Fruit fly (Drosophila melanogaster) whole organism, embryonic: ENCODE data around the gene drl.
A peak's percentile ranks its signal among the peaks of the same experiment; 100 is the strongest.

Experiments used
- Atf-2 ChIP-seq: fragments of 200-800 bp; sonication (Bioruptor generic); optimal IDR thresholded peaks from 2 replicates; lab custom pipeline; 2016; ENCODE audit warnings: missing biosample characterization, missing genetic modification characterization
- B-H2 ChIP-seq: fragments of 200-800 bp; sonication (Bioruptor generic); optimal IDR thresholded peaks from 2 replicates; lab custom pipeline; 2018; ENCODE audit warnings: missing biosample characterization, mild to moderate bottlenecking, missing genetic modification characterization
- CG10267 ChIP-seq: fragments of 200-800 bp; sonication (Bioruptor generic); optimal IDR thresholded peaks from 2 replicates; lab custom pipeline; 2018; ENCODE audit warnings: missing biosample characterization, mild to moderate bottlenecking, missing genetic modification characterization, moderate library complexity
- CG11560 ChIP-seq: fragments of 200-800 bp; sonication (Bioruptor generic); IDR thresholded peaks from 3 replicates; pipeline ENCODE4 v1.3.6; 2022; ENCODE audit warnings: missing biosample characterization, missing genetic modification characterization
- CG11695 ChIP-seq: fragments of 200-800 bp; sonication (Bioruptor generic); IDR thresholded peaks from 3 replicates; pipeline ENCODE4 v1.3.6; 2022; ENCODE audit warnings: missing biosample characterization, missing genetic modification characterization
- CG12071 ChIP-seq: fragments of 200-800 bp; sonication (Bioruptor generic); optimal IDR thresholded peaks from 3 replicates; lab custom pipeline; 2018; ENCODE audit warnings: missing biosample characterization, mild to moderate bottlenecking, missing genetic modification characterization
- CG16779 ChIP-seq: fragments of 200-800 bp; sonication (Bioruptor generic); IDR thresholded peaks from 2 replicates; pipeline ENCODE4 v1.3.6; 2022; ENCODE audit warnings: missing biosample characterization, missing genetic modification characterization
- CG17328 ChIP-seq: fragments of 200-800 bp; sonication (Bioruptor generic); IDR thresholded peaks from 2 replicates; pipeline ENCODE4 v1.3.6; 2022; ENCODE audit warnings: missing biosample characterization, missing genetic modification characterization
- CG17359 ChIP-seq: fragments of 200-800 bp; sonication (Bioruptor generic); optimal IDR thresholded peaks from 3 replicates; lab custom pipeline; 2018; ENCODE audit warnings: missing biosample characterization, mild to moderate bottlenecking, missing genetic modification characterization, moderate library complexity
- CG17829 ChIP-seq: fragments of 200-800 bp; optimal IDR thresholded peaks from 2 replicates; lab custom pipeline; 2019; ENCODE audit warnings: missing biosample characterization, mild to moderate bottlenecking, missing genetic modification characterization, moderate library complexity
- CG1792 ChIP-seq: fragments of 200-800 bp; sonication (Bioruptor generic); optimal IDR thresholded peaks from 2 replicates; lab custom pipeline; 2016; ENCODE audit warnings: missing biosample characterization, missing genetic modification characterization
- CG18476 ChIP-seq: fragments of 200-800 bp; sonication (Bioruptor generic); optimal IDR thresholded peaks from 2 replicates; lab custom pipeline; 2016; ENCODE audit warnings: missing biosample characterization, mild to moderate bottlenecking, missing genetic modification characterization
- CG31441 ChIP-seq: fragments of 200-800 bp; sonication (Bioruptor generic); IDR thresholded peaks from 2 replicates; pipeline ENCODE4 v1.3.6; 2022; ENCODE audit warnings: missing biosample characterization, missing genetic modification characterization
- CG32532 ChIP-seq: fragments of 200-800 bp; sonication (Bioruptor generic); IDR thresholded peaks from 2 replicates; pipeline ENCODE4 v1.3.6; 2022; ENCODE audit warnings: missing biosample characterization, missing genetic modification characterization
- CG4424 ChIP-seq: fragments of 200-800 bp; sonication (Bioruptor generic); optimal IDR thresholded peaks from 3 replicates; lab custom pipeline; 2016; ENCODE audit warnings: missing biosample characterization, missing genetic modification characterization
- CG6654 ChIP-seq: fragments of 200-800 bp; sonication (Bioruptor generic); optimal IDR thresholded peaks from 2 replicates; lab custom pipeline; 2017; ENCODE audit warnings: missing biosample characterization, mild to moderate bottlenecking, missing genetic modification characterization
- CG6854 ChIP-seq: fragments of 200-800 bp; sonication (Bioruptor generic); optimal IDR thresholded peaks from 3 replicates; lab custom pipeline; 2017; ENCODE audit warnings: missing biosample characterization, mild to moderate bottlenecking, missing genetic modification characterization
- CG7372 ChIP-seq: fragments of 200-800 bp; sonication (Bioruptor generic); IDR thresholded peaks from 2 replicates; pipeline ENCODE4 v1.3.6; 2022; ENCODE audit warnings: missing biosample characterization, missing genetic modification characterization
- CG8388 ChIP-seq: fragments of 200-800 bp; sonication (Bioruptor generic); optimal IDR thresholded peaks from 2 replicates; lab custom pipeline; 2019; ENCODE audit warnings: missing biosample characterization, mild to moderate bottlenecking, missing genetic modification characterization, moderate library complexity
- CG9817 ChIP-seq: fragments of 200-800 bp; sonication (Bioruptor generic); optimal IDR thresholded peaks from 2 replicates; lab custom pipeline; 2018; ENCODE audit warnings: missing biosample characterization, mild to moderate bottlenecking, missing genetic modification characterization, moderate library complexity
- CrebB ChIP-seq: fragments of 200-800 bp; sonication (Bioruptor generic); optimal IDR thresholded peaks from 3 replicates; lab custom pipeline; 2018; ENCODE audit warnings: missing biosample characterization, mild to moderate bottlenecking, missing genetic modification characterization
- E2f1 ChIP-seq: fragments of 200-800 bp; sonication (Bioruptor generic); IDR thresholded peaks from 2 replicates; pipeline ENCODE4 v1.3.6; 2022; ENCODE audit warnings: missing biosample characterization, missing genetic modification characterization
- GATAe ChIP-seq: fragments of 200-800 bp; sonication (Bioruptor generic); conservative IDR thresholded peaks from 2 replicates; pipeline ENCODE4 v1.3.6; 2022; ENCODE audit warnings: missing biosample characterization, missing genetic modification characterization
- HLH3B ChIP-seq: fragments of 200-800 bp; sonication (Bioruptor generic); IDR thresholded peaks from 2 replicates; pipeline ENCODE4 v1.3.6; 2022; ENCODE audit warnings: missing biosample characterization, missing genetic modification characterization
- Mad ChIP-seq: fragments of 200-800 bp; sonication (Bioruptor generic); optimal IDR thresholded peaks from 2 replicates; lab custom pipeline; 2016; ENCODE audit warnings: missing biosample characterization, missing genetic modification characterization
- Max ChIP-seq: fragments of 200-800 bp; sonication (Bioruptor generic); optimal IDR thresholded peaks from 2 replicates; lab custom pipeline; 2016; ENCODE audit warnings: missing biosample characterization, mild to moderate bottlenecking, missing genetic modification characterization
- Neu2 ChIP-seq: fragments of 200-800 bp; sonication (Bioruptor generic); optimal IDR thresholded peaks from 3 replicates; lab custom pipeline; 2016; ENCODE audit warnings: missing biosample characterization, missing genetic modification characterization, borderline replicate concordance
- Oaz ChIP-seq: fragments of 200-800 bp; sonication (Bioruptor generic); IDR thresholded peaks from 2 replicates; pipeline ENCODE4 v1.3.6; 2022; ENCODE audit warnings: missing biosample characterization, missing genetic modification characterization
- Ravus ChIP-seq: fragments of 200-800 bp; sonication (Bioruptor generic); IDR thresholded peaks from 2 replicates; pipeline ENCODE4 v1.3.6; 2022; ENCODE audit warnings: missing biosample characterization, missing genetic modification characterization
- Spps ChIP-seq: fragments of 200-800 bp; sonication (Bioruptor generic); optimal IDR thresholded peaks from 2 replicates; lab custom pipeline; 2018; ENCODE audit warnings: missing biosample characterization, mild to moderate bottlenecking, missing genetic modification characterization
- Tbp ChIP-seq: fragments of >200 bp; optimal IDR thresholded peaks from 2 replicates; lab custom pipeline; 2018; ENCODE audit warnings: missing biosample characterization, missing genetic modification characterization
- al ChIP-seq: fragments of 200-800 bp; sonication (Bioruptor generic); IDR thresholded peaks from 2 replicates; pipeline ENCODE4 v1.3.6; 2022; ENCODE audit warnings: missing biosample characterization, missing genetic modification characterization
- aop ChIP-seq: fragments of 200-800 bp; sonication (Bioruptor generic); IDR thresholded peaks from 2 replicates; pipeline ENCODE4 v1.3.6; 2022; ENCODE audit warnings: missing biosample characterization, missing genetic modification characterization
- bab2 ChIP-seq: fragments of 200-800 bp; sonication (Bioruptor generic); optimal IDR thresholded peaks from 2 replicates; lab custom pipeline; 2016; ENCODE audit warnings: missing biosample characterization, missing genetic modification characterization
- bbx ChIP-seq: fragments of 200-800 bp; sonication (Bioruptor generic); IDR thresholded peaks from 2 replicates; pipeline ENCODE4 v1.3.6; 2022; ENCODE audit warnings: missing biosample characterization, missing genetic modification characterization; ENCODE audit not compliant: partially characterized antibody
- crol ChIP-seq: fragments of 200-800 bp; sonication (Bioruptor generic); IDR thresholded peaks from 2 replicates; pipeline ENCODE4 v1.3.6; 2022; ENCODE audit warnings: missing biosample characterization, missing genetic modification characterization
- danr ChIP-seq: fragments of 200-800 bp; sonication (Bioruptor generic); IDR thresholded peaks from 2 replicates; pipeline ENCODE4 v1.3.6; 2022; ENCODE audit warnings: missing biosample characterization, missing genetic modification characterization
- dati ChIP-seq: fragments of 200-800 bp; sonication (Bioruptor generic); IDR thresholded peaks from 2 replicates; pipeline ENCODE4 v1.3.6; 2022; ENCODE audit warnings: missing biosample characterization, missing genetic modification characterization
- fd102C ChIP-seq: fragments of 200-800 bp; sonication (Bioruptor generic); optimal IDR thresholded peaks from 2 replicates; lab custom pipeline; 2018; ENCODE audit warnings: missing biosample characterization, mild to moderate bottlenecking, missing genetic modification characterization, moderate library complexity
- fru ChIP-seq: fragments of >200 bp; optimal IDR thresholded peaks from 2 replicates; lab custom pipeline; 2017
- gfzf ChIP-seq: fragments of 200-800 bp; sonication (Bioruptor generic); optimal IDR thresholded peaks from 2 replicates; lab custom pipeline; 2016; ENCODE audit warnings: missing biosample characterization, mild to moderate bottlenecking, missing genetic modification characterization, moderate library complexity
- gsb-n ChIP-seq: fragments of 200-800 bp; sonication (Bioruptor generic); optimal IDR thresholded peaks from 3 replicates; lab custom pipeline; 2018; ENCODE audit warnings: missing biosample characterization, mild to moderate bottlenecking, missing genetic modification characterization
- jigr1 ChIP-seq: fragments of 200-800 bp; sonication (Bioruptor generic); IDR thresholded peaks from 3 replicates; pipeline ENCODE4 v1.3.6; 2022; ENCODE audit warnings: missing biosample characterization, missing genetic modification characterization
- jing ChIP-seq: fragments of 200-800 bp; sonication (Bioruptor generic); optimal IDR thresholded peaks from 2 replicates; lab custom pipeline; 2018; ENCODE audit warnings: missing biosample characterization, mild to moderate bottlenecking, missing genetic modification characterization
- mirr ChIP-seq: fragments of 200-800 bp; sonication (Bioruptor generic); optimal IDR thresholded peaks from 3 replicates; lab custom pipeline; 2018; ENCODE audit warnings: missing biosample characterization, mild to moderate bottlenecking, missing genetic modification characterization
- nmo ChIP-seq: fragments of 200-800 bp; sonication (Bioruptor generic); optimal IDR thresholded peaks from 2 replicates; lab custom pipeline; 2018; ENCODE audit warnings: missing biosample characterization, mild to moderate bottlenecking, missing genetic modification characterization, moderate library complexity
- otp ChIP-seq: fragments of 200-800 bp; sonication (Bioruptor generic); IDR thresholded peaks from 3 replicates; pipeline ENCODE4, ENCODE4 v1.3.6; 2022; ENCODE audit warnings: missing biosample characterization, missing genetic modification characterization
- pnt ChIP-seq: fragments of 200-800 bp; sonication (Bioruptor generic); optimal IDR thresholded peaks from 3 replicates; lab custom pipeline; 2016; ENCODE audit warnings: missing biosample characterization, missing genetic modification characterization
- row ChIP-seq: fragments of 200-800 bp; sonication (Bioruptor generic); IDR thresholded peaks from 3 replicates; pipeline ENCODE4 v1.3.6; 2022; ENCODE audit warnings: missing biosample characterization, missing genetic modification characterization
- sd ChIP-seq: fragments of 200-800 bp; sonication (Bioruptor generic); optimal IDR thresholded peaks from 3 replicates; lab custom pipeline; 2018; ENCODE audit warnings: missing biosample characterization, mild to moderate bottlenecking, missing genetic modification characterization, moderate library complexity
- sens ChIP-seq: fragments of 200-800 bp; sonication (Bioruptor generic); peaks from one replicate; lab custom pipeline; 2016; ENCODE audit warnings: missing biosample characterization, missing genetic modification characterization
- twi ChIP-seq: fragments of 200-800 bp; optimal IDR thresholded peaks from 2 replicates; lab custom pipeline; 2019; ENCODE audit warnings: missing biosample characterization, mild to moderate bottlenecking, missing genetic modification characterization, moderate library complexity
- usp ChIP-seq: fragments of >200 bp; optimal IDR thresholded peaks from 2 replicates; lab custom pipeline; 2017; ENCODE audit warnings: missing biosample characterization, missing genetic modification characterization

Gene drl

DNA sequence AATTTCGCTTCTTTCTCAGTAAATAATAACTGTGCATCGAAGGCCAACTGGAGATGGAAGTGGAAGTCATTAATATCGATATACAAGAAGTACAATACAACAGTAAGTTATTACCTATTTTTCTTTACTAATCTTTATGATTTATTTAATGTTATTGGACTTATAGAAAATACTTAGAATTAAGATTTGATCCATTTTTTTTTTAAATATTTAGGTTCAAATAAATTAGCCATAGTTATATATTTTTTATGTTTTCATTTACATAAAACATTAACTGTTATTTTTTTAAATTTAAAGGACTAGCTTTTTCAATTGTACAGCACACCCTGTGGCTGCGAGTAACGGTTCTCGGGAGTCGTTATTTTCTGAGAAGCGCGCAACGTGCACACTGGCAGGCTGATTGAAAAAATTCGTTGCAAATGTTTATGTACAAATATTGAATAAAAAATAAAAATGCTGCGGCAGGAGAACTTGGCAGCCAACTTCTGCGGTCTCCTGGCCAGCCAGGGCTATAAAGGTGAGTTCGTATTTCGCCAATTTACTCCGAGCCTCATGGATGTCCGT, 4.4 kb upstream of the drl start, which contains the start of the genes gammaTub37C and pigeon (continued):
- TF ChIP-seq Oaz (GFP tag; lab: Robert Waterston, UW), result no peak
- no peak for TF ChIP-seq sd (tag; lab: Kevin White, UChicago)
- TF ChIP-seq CG9817, result no peak
- no peak for TF ChIP-seq fd102C
- TF ChIP-seq row (GFP tag; lab: Robert Waterston, UW), result peak; percentile 30; the same call in 1 of the 3 replicates
- TF ChIP-seq al (GFP tag; lab: Robert Waterston, UW), result no peak
- TF ChIP-seq CG8388 (GFP tag; lab: Kevin White, UChicago), result no peak
- peak; percentile 54 for TF ChIP-seq CG17829 (tag; lab: Kevin White, UChicago)
- no peak for TF ChIP-seq CG11695 (GFP tag; lab: Robert Waterston, UW)
- no peak for TF ChIP-seq Tbp (GFP tag; lab: Kevin White, UChicago)
- TF ChIP-seq bbx (GFP tag; lab: Robert Waterston, UW), result no peak
- TF ChIP-seq CrebB (tag; lab: Kevin White, UChicago), result no peak
- TF ChIP-seq CG16779 (GFP tag; lab: Robert Waterston, UW), result no peak
- no peak for TF ChIP-seq danr (GFP tag; lab: Robert Waterston, UW)
- no peak for TF ChIP-seq CG1792 (GFP tag; lab: Kevin White, UChicago)
- TF ChIP-seq CG18476 (GFP tag; lab: Kevin White, UChicago), result no peak
- TF ChIP-seq CG12071, result no peak
- TF ChIP-seq aop (GFP tag; lab: Robert Waterston, UW), result no peak
- no peak for TF ChIP-seq sens (GFP tag; lab: Kevin White, UChicago)
- no peak for TF ChIP-seq CG6654 (GFP tag; lab: Kevin White, UChicago)
- TF ChIP-seq fru (lab: Kevin White, UChicago), result no peak
- no peak for TF ChIP-seq crol (GFP tag; lab: Robert Waterston, UW)
- TF ChIP-seq Max (GFP tag; lab: Kevin White, UChicago), result peak; percentile 21
- TF ChIP-seq HLH3B (GFP tag; lab: Robert Waterston, UW), result no peak
- no peak for TF ChIP-seq usp (GFP tag; lab: Kevin White, UChicago)
- no peak for TF ChIP-seq B-H2 (GFP tag; lab: Kevin White, UChicago)
- TF ChIP-seq otp (GFP tag; lab: Robert Waterston, UW), result no peak
- no peak for TF ChIP-seq CG32532
- no peak for TF ChIP-seq Mad
- no peak for TF ChIP-seq dati (GFP tag; lab: Robert Waterston, UW)
- peak; percentile 3 for TF ChIP-seq gsb-n (tag; lab: Kevin White, UChicago)
- no peak for TF ChIP-seq jing (GFP tag; lab: Kevin White, UChicago)
- TF ChIP-seq jigr1 (GFP tag; lab: Robert Waterston, UW), result no peak
- no peak for TF ChIP-seq bab2 (GFP tag; lab: Kevin White, UChicago)
- TF ChIP-seq gfzf, result peak; percentile 84
- no peak for TF ChIP-seq CG31441
- TF ChIP-seq GATAe (GFP tag; lab: Robert Waterston, UW), result no peak
- no peak for TF ChIP-seq E2f1 (GFP tag; lab: Robert Waterston, UW)
- TF ChIP-seq CG11560, result no peak
- no peak for TF ChIP-seq pnt
- no peak for TF ChIP-seq CG4424 (GFP tag; lab: Kevin White, UChicago)
- no peak for TF ChIP-seq Neu2 (GFP tag; lab: Kevin White, UChicago)
- no peak for TF ChIP-seq twi (tag; lab: Kevin White, UChicago)
- peak; percentile 9 for TF ChIP-seq CG10267 (tag; lab: Kevin White, UChicago)
- peak; percentile 31 for TF ChIP-seq nmo
- no peak for TF ChIP-seq CG6854 (GFP tag; lab: Kevin White, UChicago)
- TF ChIP-seq CG17359 (tag; lab: Kevin White, UChicago), result no peak
- TF ChIP-seq Atf-2, result no peak
- TF ChIP-seq CG7372 (GFP tag; lab: Robert Waterston, UW), result no peak
- no peak for TF ChIP-seq mirr
- TF ChIP-seq CG17328 (GFP tag; lab: Robert Waterston, UW), result no peak
- TF ChIP-seq Ravus (GFP tag; lab: Robert Waterston, UW), result no peak
- no peak for TF ChIP-seq Spps (tag; lab: Kevin White, UChicago)
